Worm (Caenorhabditis elegans) whole organism, L1 larva: Measurements from ENCODE around the gene eef-1B.1.
"Not testable (repeated sequence)": the region's sequence is repeated elsewhere in the genome, so short reads cannot be mapped to it uniquely, and the experiment has no call there.

Experiments used
- C34B4.2 ChIP-seq: sonication (generic microtip); optimal IDR thresholded peaks from 2 replicates; lab custom pipeline; 2017; ENCODE audit warnings: mild to moderate bottlenecking, missing genetic modification characterization, missing compliant biosample characterization
- aha-1 ChIP-seq: fragments of 150-350 bp; optimal IDR thresholded peaks from 2 replicates; lab custom pipeline; 2014; ENCODE audit warnings: missing biosample characterization, missing genetic modification characterization
- aly-2 ChIP-seq: fragments of 150-350 bp; optimal IDR thresholded peaks from 2 replicates; lab custom pipeline; 2014; ENCODE audit warnings: missing biosample characterization, missing genetic modification characterization
- ama-1 ChIP-seq: fragments of 150-350 bp; optimal IDR thresholded peaks from 2 replicates; lab custom pipeline; 2014
- ceh-63 ChIP-seq: fragments of 200-800 bp; sonication (Bioruptor generic); optimal IDR thresholded peaks from 2 replicates; lab custom pipeline; 2018; ENCODE audit warnings: mild to moderate bottlenecking, missing genetic modification characterization, missing compliant biosample characterization
- ceh-82 ChIP-seq, 3 experiments: fragments of 150-350 bp in 1 of 3; sonication (generic microtip) in 2 of 3; optimal IDR thresholded peaks; 2 replicates each; lab custom pipeline; 2014 to 2017; ENCODE audit warnings: missing biosample characterization in 3 of 3, missing genetic modification characterization in 3 of 3
- dpl-1 ChIP-seq, 3 experiments: fragments of 150-350 bp in 2 of 3; sonication (generic microtip) in 1 of 3; optimal IDR thresholded peaks; 2 replicates each; lab custom pipeline; 2014 to 2017; ENCODE audit warnings: missing biosample characterization in 3 of 3, missing genetic modification characterization in 3 of 3, missing genetic modification reagents in 3 of 3
- dsc-1 ChIP-seq: sonication (generic microtip); optimal IDR thresholded peaks from 2 replicates; lab custom pipeline; 2016; ENCODE audit warnings: mild to moderate bottlenecking, missing genetic modification characterization, missing compliant biosample characterization
- efl-1 ChIP-seq, 4 experiments: fragments of 150-350 bp; optimal IDR thresholded peaks in 3 of 4; peaks in 1 of 4; 1 replicate in 1 of 4; 2 replicates in 3 of 4; lab custom pipeline; 2014; ENCODE audit warnings: missing biosample characterization in 2 of 4, missing genetic modification characterization in 2 of 4, missing genetic modification reagents in 2 of 4
- efl-3 ChIP-seq: fragments of 200-800 bp; sonication (Bioruptor generic); optimal IDR thresholded peaks from 2 replicates; lab custom pipeline; 2018; ENCODE audit warnings: mild to moderate bottlenecking, missing genetic modification characterization, missing compliant biosample characterization
- egl-13 ChIP-seq: sonication (generic microtip); optimal IDR thresholded peaks from 2 replicates; lab custom pipeline; 2016; ENCODE audit warnings: missing genotype, missing genetic modification reagents, missing genetic modification characterization, missing compliant biosample characterization
- ets-5 ChIP-seq: fragments of 200-800 bp; sonication (Bioruptor generic); IDR thresholded peaks from 2 replicates; pipeline ENCODE4 v1.3.6; 2022; ENCODE audit warnings: missing genetic modification characterization, missing compliant biosample characterization
- fkh-10 ChIP-seq: sonication (generic microtip); optimal IDR thresholded peaks from 2 replicates; lab custom pipeline; 2017; ENCODE audit warnings: missing biosample characterization, missing genetic modification reagents, missing genetic modification characterization
- fkh-4 ChIP-seq: sonication (generic microtip); optimal IDR thresholded peaks from 2 replicates; lab custom pipeline; 2016; ENCODE audit warnings: missing compliant biosample characterization, missing genetic modification characterization, borderline replicate concordance
- hlh-4 ChIP-seq: sonication (generic microtip); optimal IDR thresholded peaks from 2 replicates; lab custom pipeline; 2016; ENCODE audit warnings: mild to moderate bottlenecking, missing genetic modification characterization, missing compliant biosample characterization
- irx-1 ChIP-seq: sonication (generic microtip); optimal IDR thresholded peaks from 2 replicates; lab custom pipeline; 2016; ENCODE audit warnings: missing genetic modification characterization, missing compliant biosample characterization
- jun-1 ChIP-seq: fragments of 150-350 bp; optimal IDR thresholded peaks from 2 replicates; lab custom pipeline; 2014; ENCODE audit warnings: missing biosample characterization, missing genetic modification reagents, missing genetic modification characterization
- lin-14 ChIP-seq: fragments of 200-800 bp; sonication (Bioruptor generic); optimal IDR thresholded peaks from 2 replicates; lab custom pipeline; 2018; ENCODE audit warnings: mild to moderate bottlenecking, missing genetic modification characterization, moderate library complexity, missing compliant biosample characterization
- lin-15B ChIP-seq: fragments of 150-350 bp; sonication (generic microtip); optimal IDR thresholded peaks from 3 replicates; lab custom pipeline; 2014; ENCODE audit warnings: missing biosample characterization, missing genetic modification characterization
- lin-35 ChIP-seq, 2 experiments: fragments of 150-350 bp; optimal IDR thresholded peaks; 2 replicates each; lab custom pipeline; 2014; ENCODE audit warnings: missing biosample characterization in 2 of 2, missing genetic modification characterization in 2 of 2, missing genetic modification reagents in 2 of 2
- lir-3 ChIP-seq: sonication (generic microtip); optimal IDR thresholded peaks from 2 replicates; lab custom pipeline; 2016; ENCODE audit warnings: mild to moderate bottlenecking, missing genetic modification characterization, moderate library complexity, missing compliant biosample characterization; ENCODE audit not compliant: poor library complexity
- lsy-2 ChIP-seq, 2 experiments: fragments of 150-350 bp; optimal IDR thresholded peaks; 2 replicates each; lab custom pipeline; 2014; ENCODE audit warnings: missing biosample characterization in 2 of 2, missing genetic modification characterization in 2 of 2
- nhr-11 ChIP-seq: fragments of 150-350 bp; optimal IDR thresholded peaks from 2 replicates; lab custom pipeline; 2014; ENCODE audit warnings: missing biosample characterization, missing genetic modification characterization
- nhr-19 ChIP-seq: fragments of 200-800 bp; sonication (Bioruptor generic); conservative IDR thresholded peaks from 2 replicates; pipeline ENCODE4 v1.3.6; 2022; ENCODE audit warnings: missing genetic modification characterization, missing compliant biosample characterization
- nhr-47 ChIP-seq: sonication (generic microtip); optimal IDR thresholded peaks from 2 replicates; lab custom pipeline; 2016; ENCODE audit warnings: mild to moderate bottlenecking, missing genetic modification characterization, moderate library complexity, missing compliant biosample characterization
- nhr-71 ChIP-seq: sonication (generic microtip); optimal IDR thresholded peaks from 2 replicates; lab custom pipeline; 2016; ENCODE audit warnings: mild to moderate bottlenecking, missing genetic modification characterization, moderate library complexity, missing compliant biosample characterization
- nhr-76 ChIP-seq: sonication (generic microtip); optimal IDR thresholded peaks from 2 replicates; lab custom pipeline; 2017; ENCODE audit warnings: missing biosample characterization, missing genetic modification characterization
- nhr-77 ChIP-seq: fragments of 150-350 bp; optimal IDR thresholded peaks from 2 replicates; lab custom pipeline; 2014; ENCODE audit warnings: missing biosample characterization, missing genetic modification characterization
- pqm-1 ChIP-seq: sonication (generic microtip); optimal IDR thresholded peaks from 3 replicates; lab custom pipeline; 2017; ENCODE audit warnings: missing biosample characterization, missing genetic modification characterization
- skn-1 ChIP-seq: fragments of 150-350 bp; optimal IDR thresholded peaks from 2 replicates; lab custom pipeline; 2014; ENCODE audit warnings: missing biosample characterization, missing genetic modification characterization
- sup-37 ChIP-seq: fragments of 200-800 bp; sonication (Bioruptor generic); optimal IDR thresholded peaks from 2 replicates; lab custom pipeline; 2018; ENCODE audit warnings: mild to moderate bottlenecking, missing genetic modification characterization, missing compliant biosample characterization
- tbx-2 ChIP-seq: sonication (generic microtip); optimal IDR thresholded peaks from 2 replicates; lab custom pipeline; 2016; ENCODE audit warnings: missing genetic modification characterization, missing compliant biosample characterization
- vab-15 ChIP-seq: sonication (generic microtip); optimal IDR thresholded peaks from 2 replicates; lab custom pipeline; 2017; ENCODE audit warnings: missing genotype, mild to moderate bottlenecking, missing genetic modification characterization, missing compliant biosample characterization
- ztf-11 ChIP-seq, 2 experiments: sonication (generic microtip); optimal IDR thresholded peaks; 2 replicates each; lab custom pipeline; 2016 to 2017; ENCODE audit warnings: missing genetic modification characterization in 2 of 2, missing biosample characterization in 1 of 2, missing compliant biosample characterization in 1 of 2

Gene eef-1B.1

DNA sequence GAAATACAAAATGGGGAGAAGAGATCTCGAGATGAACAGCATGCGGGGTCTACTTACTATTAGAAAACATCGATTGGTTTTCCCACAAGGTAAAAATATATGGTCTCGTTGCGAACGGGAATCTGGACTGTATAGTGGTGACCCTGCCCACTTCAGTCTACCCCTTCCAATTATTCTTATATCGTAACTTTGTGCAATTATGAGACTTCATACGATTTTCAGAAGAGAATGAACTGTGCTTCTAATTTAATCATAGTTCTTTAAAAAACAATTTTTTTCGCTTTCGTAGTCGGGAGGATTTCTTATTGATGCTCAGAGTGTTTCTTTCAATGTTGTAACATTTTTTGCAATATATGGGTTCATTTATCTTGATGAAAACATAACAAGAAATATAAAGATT is 1.1 kb downstream of the eef-1B.1 start, which contains the start of gene F54H12.5:
Gene F54H12.5 (minus strand): TSS at position 101 of the 400 bp plus-strand sequence.
- TF ChIP-seq lsy-2 (tag; optimal IDR thresholded peaks at IDR 0.05; lab: Kevin White, UChicago) (peak in 1 of 2 experiments; percentile 29), lin-14 (GFP tag; lab: Kevin White, UChicago) (no peak), fkh-4 (no peak), aly-2 (tag; lab: Kevin White, UChicago) (no peak), nhr-76 (no peak), nhr-11 (tag; lab: Kevin White, UChicago) (no peak), nhr-71 (peak; percentile 5), skn-1 (tag; lab: Kevin White, UChicago) (no peak), egl-13 (no peak), lin-35 (GFP tag; optimal IDR thresholded peaks at IDR 0.05; lab: Kevin White, UChicago) (no peak), jun-1 (tag; lab: Kevin White, UChicago) (no peak), ceh-82 (tag; optimal IDR thresholded peaks at IDR 0.05; lab: Kevin White, UChicago) (no peak), ama-1 (lab: Kevin White, UChicago) (no peak), hlh-4 (tag; lab: Kevin White, UChicago) (no peak)

DNA sequence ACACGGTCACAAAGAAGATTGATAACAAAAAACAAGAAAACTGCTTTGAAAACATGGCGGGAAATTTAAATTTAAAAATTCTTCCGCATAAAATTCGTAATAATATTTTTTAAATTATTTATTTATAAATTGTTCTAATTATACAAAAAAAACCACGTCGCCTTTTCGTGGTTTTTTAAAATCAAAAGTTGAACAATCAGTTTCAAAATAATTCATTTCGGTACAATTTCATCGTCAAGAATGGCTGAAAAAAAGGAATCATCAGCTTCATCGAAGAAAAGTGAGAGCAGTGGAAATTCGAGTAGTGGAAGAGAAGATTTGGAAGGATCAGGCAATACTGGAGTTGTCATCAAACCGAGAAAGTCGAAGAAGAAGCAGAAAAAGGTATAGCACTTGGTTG is 4.1 kb downstream of the eef-1B.1 start, which contains the start of the genes F54H12.8 and F54H12.7:
Gene F54H12.8 (minus strand): TSS at position 101 of the 400 bp plus-strand sequence.
Gene F54H12.7 (plus strand): TSS at position 229 of the 400 bp plus-strand sequence.
- TF ChIP-seq ztf-11 (tag; optimal IDR thresholded peaks at IDR 0.05; lab: Kevin White, UChicago) (no peak), egl-13 (no peak)
- TF ChIP-seq, all 84 proteins: peak for 0

DNA sequence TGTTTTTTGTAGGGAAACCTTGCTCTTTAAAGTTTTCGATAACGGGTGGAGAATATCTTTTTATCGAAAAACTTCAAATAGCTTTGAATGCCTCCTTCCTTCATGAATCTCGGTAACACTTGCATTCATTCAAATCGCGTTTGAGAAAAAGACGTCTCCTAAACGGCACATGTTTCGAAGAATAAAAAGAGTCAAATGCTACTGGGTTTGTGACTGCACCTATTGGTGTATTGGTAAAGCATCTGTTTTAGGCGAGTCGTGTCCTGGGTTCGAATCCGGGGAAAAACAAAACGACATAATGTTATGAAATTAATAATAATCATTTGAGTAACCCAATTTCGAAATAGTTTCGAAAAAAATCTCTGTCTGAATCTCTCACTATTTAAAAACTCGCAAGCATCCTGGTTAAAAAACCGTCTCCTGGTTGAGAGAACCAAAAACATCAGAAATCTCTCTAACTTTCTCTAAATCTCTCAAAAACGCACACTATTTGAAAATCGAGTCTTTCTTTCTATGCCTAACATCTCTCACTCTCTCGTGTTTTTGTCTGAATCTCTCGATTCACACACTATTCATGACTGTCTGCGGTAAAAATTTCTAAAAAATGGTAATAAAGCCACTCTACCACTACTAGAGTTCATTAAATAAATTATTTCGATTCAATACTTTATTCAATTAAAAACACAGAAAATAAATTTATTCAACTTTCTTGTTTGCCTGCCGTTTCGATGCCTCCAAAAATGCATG is 7.1 kb downstream of the eef-1B.1 start:
- TF ChIP-seq dsc-1 (tag; lab: Kevin White, UChicago): peak; percentile 35
- TF ChIP-seq nhr-19 (GFP tag; lab: Robert Waterston, UW): 0 out of 2 replicates have a peak, but pooled peaks have one; percentile 18

- not testable (repeated sequence) for TF ChIP-seq tbx-2 (tag; lab: Kevin White, UChicago); nhr-77; ceh-63 (GFP tag; lab: Kevin White, UChicago)
- TF ChIP-seq, all 84 proteins: peak for 0; not testable (repeated sequence) for 84
These were observed 8.9 kb downstream of the eef-1B.1 start, which contains the start of gene F54H12.2 for ce11 chrIII:7964281-7964680. Gene F54H12.2, plus strand, starts transcription at chrIII:7964581.

DNA sequence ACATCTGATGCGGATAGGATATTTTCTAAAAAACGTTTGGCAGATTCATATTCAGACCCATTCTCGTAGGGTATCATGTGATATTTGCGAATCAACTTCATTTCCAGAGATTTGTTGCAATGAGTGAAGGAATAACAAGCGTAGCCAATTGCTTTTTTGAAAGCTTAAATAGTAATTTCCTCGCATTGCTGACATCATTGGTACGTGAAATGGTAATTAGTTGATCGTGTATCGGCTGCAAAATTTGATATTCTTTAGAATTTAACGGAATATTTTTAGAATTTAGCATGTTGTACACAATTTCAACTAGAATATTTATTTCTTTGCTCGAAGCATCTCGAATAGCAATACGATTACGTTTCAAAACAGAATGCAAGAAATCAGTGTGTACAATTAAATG is 10.5 kb downstream of the eef-1B.1 start, which contains the start of gene F54H12.4:
Gene F54H12.4 (minus strand): TSS at position 101 of the 400 bp plus-strand sequence.
- not testable (repeated sequence) for TF ChIP-seq lin-15B (tag; lab: Kevin White, UChicago); dsc-1 (tag; lab: Kevin White, UChicago); pqm-1

DNA sequence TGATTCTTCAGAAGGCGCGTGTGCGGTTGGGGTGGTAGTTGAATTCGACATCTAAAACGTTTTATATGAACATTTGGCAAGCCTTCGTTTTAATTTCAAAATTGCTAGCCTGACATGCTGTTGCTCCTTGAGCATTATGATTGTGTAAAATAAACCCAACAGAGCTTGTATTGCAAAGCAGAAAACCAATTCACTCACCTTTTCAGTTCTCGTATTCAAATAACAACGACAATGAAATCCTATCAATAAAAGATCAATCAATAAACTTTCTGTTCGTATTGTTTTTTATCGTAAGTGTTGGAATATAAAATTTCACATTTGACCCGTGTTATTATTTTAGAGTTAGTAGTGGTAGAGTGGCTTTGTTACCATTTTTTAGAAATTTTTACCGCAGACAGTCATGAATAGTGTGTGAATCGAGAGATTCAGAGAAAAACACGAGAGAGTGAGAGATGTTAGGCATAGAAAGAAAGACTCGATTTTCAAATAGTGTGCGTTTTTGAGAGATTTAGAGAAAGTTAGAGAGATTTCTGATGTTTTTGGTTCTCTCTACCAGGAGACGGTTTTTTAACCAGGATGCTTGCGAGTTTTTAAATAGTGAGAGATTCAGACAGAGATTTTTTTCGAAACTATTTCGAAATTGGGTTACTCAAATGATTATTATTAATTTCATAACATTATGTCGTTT is 14.1 kb downstream of the eef-1B.1 start, which contains the start of gene F54H12.10:
Gene F54H12.10 (minus strand): TSS at position 51 of the 688 bp plus-strand sequence.
- TF ChIP-seq dsc-1 (tag; lab: Kevin White, UChicago) (peak; percentile 8), nhr-19 (GFP tag; lab: Robert Waterston, UW) (peak; percentile 33; the same call in 1 of the 2 replicates)

ce11 chrIII:7958085-7958484 is 15.1 kb downstream of the eef-1B.1 start, which contains the start of gene C29E4.11:
Gene C29E4.11, minus strand, starts transcription at chrIII:7958114.
- no peak for TF ChIP-seq C34B4.2 (tag; lab: Kevin White, UChicago)
- no peak for TF ChIP-seq fkh-10 (GFP tag; lab: Kevin White, UChicago)
- TF ChIP-seq irx-1: no peak
- no peak for TF ChIP-seq nhr-76
- TF ChIP-seq nhr-71: peak; percentile 31
- peak in 1 of 2 experiments; percentile 13 for TF ChIP-seq lin-35 (GFP tag; optimal IDR thresholded peaks at IDR 0.05; lab: Kevin White, UChicago)
- peak in 1 of 3 experiments; percentile 39 for TF ChIP-seq dpl-1 (GFP tag; optimal IDR thresholded peaks at IDR 0.05; lab: Kevin White, UChicago)
- TF ChIP-seq nhr-77: no peak
- no peak for TF ChIP-seq hlh-4 (tag; lab: Kevin White, UChicago)
- TF ChIP-seq vab-15 (tag; lab: Kevin White, UChicago): no peak
- no peak for TF ChIP-seq nhr-47 (tag; lab: Kevin White, UChicago)
- no peak for TF ChIP-seq fkh-4
- TF ChIP-seq efl-3 (GFP tag; lab: Kevin White, UChicago): no peak
- TF ChIP-seq lsy-2 (tag; optimal IDR thresholded peaks at IDR 0.05; lab: Kevin White, UChicago): peak; percentile 0 to 34
- TF ChIP-seq sup-37 (GFP tag; lab: Kevin White, UChicago): no peak
- peak; percentile 48 to 62 for TF ChIP-seq efl-1 (optimal IDR thresholded peaks at IDR 0.05; lab: Kevin White, UChicago)
- peak in 1 of 2 experiments; percentile 83 for TF ChIP-seq efl-1 (GFP tag; optimal IDR thresholded peaks at IDR 0.05 in 1 of 2; lab: Kevin White, UChicago)
- TF ChIP-seq lir-3: no peak
- no peak for TF ChIP-seq aha-1
- TF ChIP-seq ets-5: no peak
